Fruit fly (Drosophila melanogaster): ENCODE results near the gene CG2656.

The CG2656 gene

dm6 chr3R:7127966-7128365 is 16.6 kb upstream of the CG2656 start, which contains the start of gene CG10068 (continued):
- TF ChIP-seq pum (GFP tag; optimal IDR thresholded peaks at IDR 0.05) (peak; percentile 85), CG7987 (GFP tag; optimal IDR thresholded peaks at IDR 0.05) (peak; percentile 76), cato (GFP tag; optimal IDR thresholded peaks at IDR 0.05; ENCODE audit: borderline replicate concordance) (peak; percentile 64), klu (GFP tag; IDR thresholded peaks at IDR 0.05) (peak; percentile 66; the same call in 1 of the 2 replicates), CG13287 (GFP tag; IDR thresholded peaks at IDR 0.05; ENCODE audit: partially characterized antibody) (peak; percentile 61), fd102C (GFP tag; optimal IDR thresholded peaks at IDR 0.05) (peak; percentile 88), CG11696 (GFP tag; IDR thresholded peaks at IDR 0.05) (peak; percentile 89), repo (GFP tag; optimal IDR thresholded peaks at IDR 0.05) (peak; percentile 72), NC2α (GFP tag; optimal IDR thresholded peaks at IDR 0.05) (peak; percentile 81), CG2678 (tag; optimal IDR thresholded peaks at IDR 0.05) (peak; percentile 90), Rfx (GFP tag; IDR thresholded peaks at IDR 0.05) (peak; percentile 92), CG2889 (GFP tag; IDR thresholded peaks at IDR 0.05) (peak; percentile 64; the same call in 2 of the 3 replicates), eyg (GFP tag; optimal IDR thresholded peaks at IDR 0.05) (peak; percentile 79), dm (GFP tag; optimal IDR thresholded peaks at IDR 0.05) (peak; percentile 62), CG34422 (GFP tag; IDR thresholded peaks at IDR 0.05) (peak; percentile 94), danr (GFP tag; IDR thresholded peaks at IDR 0.05) (peak; percentile 86), sens-2 (GFP tag; IDR thresholded peaks at IDR 0.05) (peak; percentile 92), trem (tag; optimal IDR thresholded peaks at IDR 0.05) (peak; percentile 93), CG17361 (GFP tag; IDR thresholded peaks at IDR 0.05) (peak; percentile 90), CG13424 (tag; optimal IDR thresholded peaks at IDR 0.05) (peak; percentile 88), nerfin-2 (GFP tag; IDR thresholded peaks at IDR 0.05; ENCODE audit: partially characterized antibody) (no peak), CG4424 (GFP tag; optimal IDR thresholded peaks at IDR 0.05) (peak; percentile 88), CHES-1-like (GFP tag; optimal IDR thresholded peaks at IDR 0.05) (peak; percentile 92), Neu2 (GFP tag; optimal IDR thresholded peaks at IDR 0.05; ENCODE audit: borderline replicate concordance) (peak; percentile 68), ac (GFP tag; optimal IDR thresholded peaks at IDR 0.05) (peak; percentile 43), CG31388 (GFP tag; optimal IDR thresholded peaks at IDR 0.05) (peak; percentile 76), CG10321 (GFP tag; IDR thresholded peaks at IDR 0.05) (peak; percentile 39; the same call in 1 of the 2 replicates), sima (GFP tag; optimal IDR thresholded peaks at IDR 0.05) (peak; percentile 22), B-H1 (GFP tag; IDR thresholded peaks at IDR 0.05) (peak; percentile 86), B-H2 (GFP tag; optimal IDR thresholded peaks at IDR 0.05) (peak; percentile 78), sd (tag; optimal IDR thresholded peaks at IDR 0.05) (peak; percentile 55), al (GFP tag; IDR thresholded peaks at IDR 0.05) (no peak; the same call in 1 of the 2 replicates), dpn (GFP tag; optimal IDR thresholded peaks at IDR 0.05) (peak; percentile 87), Dip3 (GFP tag; optimal IDR thresholded peaks at IDR 0.05) (peak; percentile 88), ham (GFP tag; IDR thresholded peaks at IDR 0.05) (no peak), Poxn (GFP tag; IDR thresholded peaks at IDR 0.05) (no peak), ewg (GFP tag; optimal IDR thresholded peaks at IDR 0.05) (peak; percentile 78), Kr (GFP tag; optimal IDR thresholded peaks at IDR 0.05) (no peak), bbx (GFP tag; IDR thresholded peaks at IDR 0.05; ENCODE audit: partially characterized antibody) (no peak), ab (GFP tag; optimal IDR thresholded peaks at IDR 0.05) (no peak), CG3838 (GFP tag; optimal IDR thresholded peaks at IDR 0.05) (peak; percentile 71), CG31365 (tag; optimal IDR thresholded peaks at IDR 0.05) (peak; percentile 64), Ssrp (tag; optimal IDR thresholded peaks at IDR 0.05) (peak; percentile 80), Drgx (GFP tag; IDR thresholded peaks at IDR 0.05) (peak; percentile 62), CG11456 (GFP tag; IDR thresholded peaks at IDR 0.05) (peak; percentile 88), lola (GFP tag; optimal IDR thresholded peaks at IDR 0.05) (peak in 1 of 3 experiments; percentile 91), ftz-f1 (GFP tag; optimal IDR thresholded peaks at IDR 0.05) (no peak), rib (GFP tag; IDR thresholded peaks at IDR 0.05) (peak; percentile 64; the same call in 1 of the 2 replicates), Gug (GFP tag; IDR thresholded peaks at IDR 0.05) (peak; percentile 73; the same call in 2 of the 4 replicates), pros (GFP tag; optimal IDR thresholded peaks at IDR 0.05) (peak; percentile 23), Aef1 (GFP tag; IDR thresholded peaks at IDR 0.05) (peak; percentile 87)
